Fruit fly (Drosophila melanogaster): ENCODE data around the gene MFS10.

MFS10 gene

dm6 chrX:13094085-13094764, 34.6 kb upstream of the MFS10 start, which contains the start of gene CG2200 (continued):
- TF ChIP-seq tup (GFP tag; optimal IDR thresholded peaks at IDR 0.05) (no peak), Nf-YC (tag; optimal IDR thresholded peaks at IDR 0.05) (peak; percentile 33), en (GFP tag; optimal IDR thresholded peaks at IDR 0.05) (no peak), ash1 (GFP tag; optimal IDR thresholded peaks at IDR 0.05) (no peak), CG14014 (GFP tag; IDR thresholded peaks at IDR 0.05) (peak; percentile 14; the same call in 1 of the 2 replicates), mirr (GFP tag; optimal IDR thresholded peaks at IDR 0.05) (peak; percentile 2), lmd (GFP tag; IDR thresholded peaks at IDR 0.05) (peak; percentile 26; the same call in 1 of the 2 replicates), ham (GFP tag; IDR thresholded peaks at IDR 0.05) (no peak), ab (GFP tag; optimal IDR thresholded peaks at IDR 0.05) (no peak), CG4617 (GFP tag; optimal IDR thresholded peaks at IDR 0.05; ENCODE audit: borderline replicate concordance) (peak; percentile 27), Bteb2 (GFP tag; optimal IDR thresholded peaks at IDR 0.05) (no peak), CG8089 (GFP tag; optimal IDR thresholded peaks at IDR 0.05) (no peak), ken (GFP tag; IDR thresholded peaks at IDR 0.05) (peak; percentile 53; the same call in 1 of the 3 replicates), H15 (GFP tag; IDR thresholded peaks at IDR 0.05) (no peak), CG2129 (GFP tag; IDR thresholded peaks at IDR 0.05; ENCODE audit: partially characterized antibody) (peak; percentile 62), Poxn (GFP tag; IDR thresholded peaks at IDR 0.05) (no peak), HLHmδ (GFP tag; optimal IDR thresholded peaks at IDR 0.05) (no peak), nerfin-2 (GFP tag; IDR thresholded peaks at IDR 0.05; ENCODE audit: partially characterized antibody) (peak; percentile 76), wor (GFP tag; IDR thresholded peaks at IDR 0.05) (no peak), p53 (GFP tag; optimal IDR thresholded peaks at IDR 0.05) (no peak), shn (GFP tag; optimal IDR thresholded peaks at IDR 0.05) (peak; percentile 7), ase (GFP tag; IDR thresholded peaks at IDR 0.05) (no peak), unpg (GFP tag; optimal IDR thresholded peaks at IDR 0.05) (peak; percentile 16), amos (GFP tag; IDR thresholded peaks at IDR 0.05; ENCODE audit: partially characterized antibody) (peak; percentile 76), slp2 (GFP tag; optimal IDR thresholded peaks at IDR 0.05) (no peak), TFAM (GFP tag; optimal IDR thresholded peaks at IDR 0.05) (no peak), CG9609 (GFP tag; optimal IDR thresholded peaks at IDR 0.05) (peak; percentile 13), CG9876 (GFP tag; optimal IDR thresholded peaks at IDR 0.05) (no peak), chn (GFP tag; optimal IDR thresholded peaks at IDR 0.05) (no peak), kay (GFP tag; optimal IDR thresholded peaks at IDR 0.05) (no peak), CG10267 (tag; optimal IDR thresholded peaks at IDR 0.05) (peak; percentile 9), CG31388 (GFP tag; optimal IDR thresholded peaks at IDR 0.05) (no peak), row (GFP tag; IDR thresholded peaks at IDR 0.05) (peak; percentile 65), CkIIα-i1 (GFP tag; IDR thresholded peaks at IDR 0.05) (no peak), Elba2 (GFP tag; optimal IDR thresholded peaks at IDR 0.05) (no peak), sim (GFP tag; IDR thresholded peaks at IDR 0.05) (no peak), cg (GFP tag; optimal IDR thresholded peaks at IDR 0.05) (no peak), Lim3 (GFP tag; IDR thresholded peaks at IDR 0.05) (no peak), CG11398 (GFP tag; optimal IDR thresholded peaks at IDR 0.05) (no peak), abd-A (tag; optimal IDR thresholded peaks at IDR 0.05) (no peak), sug (tag; optimal IDR thresholded peaks at IDR 0.05) (peak; percentile 42), NC2β (GFP tag; optimal IDR thresholded peaks at IDR 0.05) (no peak), CG12104 (GFP tag; optimal IDR thresholded peaks at IDR 0.05) (no peak), Chrac-16 (GFP tag; optimal IDR thresholded peaks at IDR 0.05) (peak; percentile 5), Dp (GFP tag; optimal IDR thresholded peaks at IDR 0.05) (peak; percentile 66), Optix (GFP tag; IDR thresholded peaks at IDR 0.05) (no peak), CG15269 (tag; optimal IDR thresholded peaks at IDR 0.05) (peak; percentile 22), CG7928 (GFP tag; optimal IDR thresholded peaks at IDR 0.05) (peak; percentile 59), CG14667 (GFP tag; IDR thresholded peaks at IDR 0.05) (no peak), ara (GFP tag; IDR thresholded peaks at IDR 0.05) (0 out of 2 replicates have a peak, but pooled peaks have one; percentile 44), CG8388 (GFP tag; optimal IDR thresholded peaks at IDR 0.05) (peak; percentile 2)

Measured in whole organism, embryonic.